Worm (Caenorhabditis elegans) whole organism, L4/young adult: ENCODE measurements around the gene pdtf-1.

ENCODE experiments used
- W03F9.2 ChIP-seq: fragments of 150-350 bp; optimal IDR thresholded peaks from 2 replicates; lab custom pipeline; 2014; ENCODE audit warnings: missing biosample characterization, missing genetic modification characterization
- him-1 ChIP-seq: sonication (generic microtip); optimal IDR thresholded peaks from 2 replicates; lab custom pipeline; 2016; ENCODE audit warnings: missing genotype, missing genetic modification reagents, missing genetic modification characterization, missing compliant biosample characterization

- TF ChIP-seq him-1 (tag; lab: Kevin White, UChicago) = no peak
- TF ChIP-seq W03F9.2 (tag; lab: Kevin White, UChicago) = no peak
Measured at ce11 chrIV:8397814-8398213, 35.0 kb upstream of the pdtf-1 start.
